Fruit fly (Drosophila melanogaster): ENCODE data around the gene CG7800.

The CG7800 gene

DNA sequence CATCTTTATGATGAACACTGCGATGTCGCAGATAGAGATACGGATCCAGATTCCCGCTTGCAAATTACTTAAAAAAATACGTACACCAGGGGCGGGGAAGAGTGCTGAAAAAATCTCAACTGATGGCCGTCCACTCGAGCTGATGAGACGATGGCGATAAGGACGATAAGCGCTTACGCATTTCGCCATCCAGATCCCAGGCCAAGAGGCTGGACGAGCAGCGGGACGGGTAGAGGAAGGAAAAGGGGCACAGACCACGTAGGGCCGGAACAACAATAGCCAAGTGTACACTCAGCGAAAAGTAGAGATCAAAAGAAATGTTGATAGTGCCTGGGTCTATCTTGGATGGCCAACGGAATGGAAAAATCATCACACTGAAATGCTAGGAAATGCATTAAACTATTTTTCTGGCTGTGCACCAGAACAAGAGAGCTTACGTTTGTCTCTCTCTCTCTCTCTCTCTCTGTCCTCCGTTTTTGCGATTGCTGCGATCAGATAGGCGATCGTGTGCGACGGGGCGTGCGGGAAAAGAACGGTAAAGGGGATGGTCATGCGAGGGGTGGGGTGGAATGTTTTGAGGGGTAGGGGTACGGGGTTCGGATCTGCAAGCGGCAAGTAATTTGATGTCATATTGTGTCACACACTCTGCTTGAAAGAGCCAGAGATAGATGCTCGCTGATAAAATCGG is 30.2 kb upstream of the CG7800 start:
- TF ChIP-seq CG1832 (GFP tag; optimal IDR thresholded peaks at IDR 0.05) (peak; percentile 48), zf30C (GFP tag; optimal IDR thresholded peaks at IDR 0.05) (peak; percentile 90), CG2120 (GFP tag; optimal IDR thresholded peaks at IDR 0.05) (no peak), CG30020 (tag; optimal IDR thresholded peaks at IDR 0.05) (no peak), nmo (GFP tag; optimal IDR thresholded peaks at IDR 0.05) (no peak), Hr78 (GFP tag; optimal IDR thresholded peaks at IDR 0.05) (no peak), CG2199 (GFP tag; IDR thresholded peaks at IDR 0.05) (no peak), PHDP (tag; optimal IDR thresholded peaks at IDR 0.05) (no peak), CG8924 (tag; optimal IDR thresholded peaks at IDR 0.05) (no peak), ac (GFP tag; optimal IDR thresholded peaks at IDR 0.05) (no peak), mam (GFP tag; optimal IDR thresholded peaks at IDR 0.05) (no peak), crc (GFP tag; optimal IDR thresholded peaks at IDR 0.05) (no peak), NK7.1 (GFP tag; optimal IDR thresholded peaks at IDR 0.05) (no peak), br (optimal IDR thresholded peaks at IDR 0.05) (no peak), pnt (GFP tag; optimal IDR thresholded peaks at IDR 0.05) (no peak), CG6765 (GFP tag; optimal IDR thresholded peaks at IDR 0.05) (no peak), CG14710 (tag; optimal IDR thresholded peaks at IDR 0.05) (no peak), gcm2 (GFP tag; optimal IDR thresholded peaks at IDR 0.05) (no peak), Nf-YB (GFP tag; optimal IDR thresholded peaks at IDR 0.05) (peak; percentile 85), CG16813 (GFP tag; IDR thresholded peaks at IDR 0.05; ENCODE audit: partially characterized antibody) (no peak), btn (GFP tag; optimal IDR thresholded peaks at IDR 0.05) (no peak), CG7357 (GFP tag; IDR thresholded peaks at IDR 0.05) (no peak), CG12155 (GFP tag; optimal IDR thresholded peaks at IDR 0.05) (no peak), sim (GFP tag; IDR thresholded peaks at IDR 0.05) (no peak), CG3726 (GFP tag; IDR thresholded peaks at IDR 0.05) (no peak), CG31224 (GFP tag; IDR thresholded peaks at IDR 0.05) (no peak), CG8388 (GFP tag; optimal IDR thresholded peaks at IDR 0.05) (no peak), HHEX (GFP tag; optimal IDR thresholded peaks at IDR 0.05) (no peak), CG8765 (GFP tag; IDR thresholded peaks at IDR 0.05) (no peak), sna (GFP tag; IDR thresholded peaks at IDR 0.05; ENCODE audit: partially characterized antibody) (no peak), Myb (GFP tag; optimal IDR thresholded peaks at IDR 0.05) (no peak), CG2116 (GFP tag; optimal IDR thresholded peaks at IDR 0.05) (no peak), sens (GFP tag) (peak; percentile 75), CG42726 (GFP tag; IDR thresholded peaks at IDR 0.05; ENCODE audit: partially characterized antibody) (no peak), nerfin-2 (GFP tag; IDR thresholded peaks at IDR 0.05; ENCODE audit: partially characterized antibody) (no peak), CG15479 (GFP tag; optimal IDR thresholded peaks at IDR 0.05) (peak; percentile 98), vfl (GFP tag; optimal IDR thresholded peaks at IDR 0.05) (no peak), Spps (tag; optimal IDR thresholded peaks at IDR 0.05) (no peak), Ets97D (GFP tag; optimal IDR thresholded peaks at IDR 0.05) (no peak), CG31365 (tag; optimal IDR thresholded peaks at IDR 0.05) (peak; percentile 11), bigmax (GFP tag; optimal IDR thresholded peaks at IDR 0.05) (no peak), CG11696 (GFP tag; IDR thresholded peaks at IDR 0.05) (no peak), pan (optimal IDR thresholded peaks at IDR 0.05) (no peak), pan (GFP tag; optimal IDR thresholded peaks at IDR 0.05 in 1 of 2, IDR thresholded peaks at IDR 0.05 in 1 of 2) (no peak), CG4360 (GFP tag; IDR thresholded peaks at IDR 0.05) (0 out of 2 replicates have a peak, but pooled peaks have one; percentile 27), seq (GFP tag; IDR thresholded peaks at IDR 0.05) (no peak), Doc2 (GFP tag; IDR thresholded peaks at IDR 0.05) (no peak), ase (GFP tag; IDR thresholded peaks at IDR 0.05) (no peak), Hmx (GFP tag; optimal IDR thresholded peaks at IDR 0.05) (no peak), CG7928 (GFP tag; optimal IDR thresholded peaks at IDR 0.05) (no peak), Dll (GFP tag; IDR thresholded peaks at IDR 0.05; ENCODE audit: partially characterized antibody) (no peak)

Data from whole organism, embryonic.